Fruit fly (Drosophila melanogaster) ovary, adult (tissue): ENCODE data around the gene RPA3.

ENCODE experiments used
- CG17801 ChIP-seq: fragments of 200-800 bp; optimal IDR thresholded peaks from 2 replicates; lab custom pipeline; 2019; ENCODE audit warnings: missing biosample characterization, mild to moderate bottlenecking, missing genetic modification characterization, moderate library complexity; ENCODE audit not compliant: partially characterized antibody

Gene RPA3

dm6 chrX:11615652-11616495, at the start of gene RPA3, which contains the start of gene Met:
Gene RPA3, minus strand, starts transcription at chrX:11615840.
Gene Met, plus strand, starts transcription at chrX:11616124.
- peak; percentile 49 for TF ChIP-seq CG17801 (GFP tag; lab: Kevin White, UChicago)

dm6 chrX:11664058-11664457, 48.4 kb upstream of the RPA3 start:
- no peak for TF ChIP-seq CG17801 (GFP tag; lab: Kevin White, UChicago)

DNA sequence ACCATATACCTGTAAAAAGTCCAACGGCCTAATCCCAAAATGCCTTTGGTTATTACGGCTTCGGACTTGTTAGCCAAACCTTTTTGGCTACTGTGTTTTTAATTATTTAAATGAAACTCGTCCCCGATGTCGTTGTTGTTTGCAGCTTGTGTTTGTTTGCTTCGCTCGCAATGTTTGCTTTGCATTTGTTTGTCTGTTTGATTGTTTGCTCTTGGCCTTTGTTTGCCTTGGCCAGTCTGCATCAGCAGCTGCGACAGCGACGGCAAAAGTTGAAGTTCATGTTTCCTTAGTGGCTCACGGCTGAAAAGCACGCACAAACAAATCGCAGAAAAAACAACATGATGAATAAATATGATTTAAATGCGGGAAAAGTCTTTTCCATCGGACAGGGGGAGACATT, 44.8 kb upstream of the RPA3 start:
- no peak for TF ChIP-seq CG17801 (GFP tag; lab: Kevin White, UChicago)

- no peak for TF ChIP-seq CG17801 (GFP tag; lab: Kevin White, UChicago)
Measured at dm6 chrX:11659634-11660033, 44.0 kb upstream of the RPA3 start.

dm6 chrX:11659080-11659479, 43.4 kb upstream of the RPA3 start:
- TF ChIP-seq CG17801 (GFP tag; lab: Kevin White, UChicago): peak; percentile 91

DNA sequence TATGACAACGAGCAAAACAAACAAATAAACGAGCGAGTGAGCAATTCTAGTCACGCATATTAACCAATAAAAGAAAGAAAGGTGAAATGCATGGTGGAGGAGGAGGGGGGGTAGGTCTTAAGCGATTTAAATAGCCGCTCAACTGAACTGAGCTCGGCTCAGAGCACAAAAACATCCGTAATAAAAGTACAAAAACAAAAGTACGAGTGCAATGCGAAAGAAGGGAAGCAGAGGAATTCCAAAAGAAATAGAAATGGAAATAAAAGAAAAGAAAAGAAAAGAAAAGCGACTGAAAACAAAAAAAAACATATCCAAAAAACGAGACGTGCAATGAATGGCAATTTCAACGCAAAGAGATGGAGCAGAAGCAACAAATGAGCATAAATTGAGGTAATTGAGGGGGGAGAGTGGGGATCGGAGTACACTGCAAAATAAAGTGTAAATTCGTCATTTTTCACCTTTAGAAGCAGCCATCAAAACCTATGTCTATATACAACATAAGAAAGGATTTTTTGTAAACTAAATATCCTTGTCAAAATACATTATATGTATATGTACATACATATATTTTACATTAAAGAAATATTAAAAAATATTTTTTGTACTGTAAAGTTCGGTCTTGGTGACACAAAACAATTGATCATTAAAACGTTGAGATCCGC, 42.7 kb upstream of the RPA3 start:
- TF ChIP-seq CG17801 (GFP tag; lab: Kevin White, UChicago): peak; percentile 93

DNA sequence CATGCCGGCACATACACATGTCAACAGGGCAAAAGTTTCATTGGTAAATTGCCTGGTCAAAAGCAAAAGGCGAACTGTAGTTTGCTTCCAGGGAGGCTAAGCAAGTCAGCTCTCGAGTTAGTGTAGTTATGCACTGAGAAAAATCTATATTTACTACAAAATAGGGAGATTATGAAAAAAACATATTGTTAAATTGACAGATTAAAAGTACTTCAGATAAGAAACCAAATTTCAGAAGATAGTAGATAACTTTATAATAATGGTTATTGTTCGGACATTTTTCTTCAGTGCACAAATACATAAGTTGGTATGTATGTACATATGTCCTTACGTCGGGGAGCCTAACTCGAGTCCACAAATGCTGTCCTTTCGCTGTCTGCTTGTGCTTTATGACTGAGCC, 41.5 kb upstream of the RPA3 start:
- no peak for TF ChIP-seq CG17801 (GFP tag; lab: Kevin White, UChicago)

dm6 chrX:11652991-11653390, 37.4 kb upstream of the RPA3 start:
- no peak for TF ChIP-seq CG17801 (GFP tag; lab: Kevin White, UChicago)

dm6 chrX:11651420-11651819, 35.8 kb upstream of the RPA3 start:
- no peak for TF ChIP-seq CG17801 (GFP tag; lab: Kevin White, UChicago)

DNA sequence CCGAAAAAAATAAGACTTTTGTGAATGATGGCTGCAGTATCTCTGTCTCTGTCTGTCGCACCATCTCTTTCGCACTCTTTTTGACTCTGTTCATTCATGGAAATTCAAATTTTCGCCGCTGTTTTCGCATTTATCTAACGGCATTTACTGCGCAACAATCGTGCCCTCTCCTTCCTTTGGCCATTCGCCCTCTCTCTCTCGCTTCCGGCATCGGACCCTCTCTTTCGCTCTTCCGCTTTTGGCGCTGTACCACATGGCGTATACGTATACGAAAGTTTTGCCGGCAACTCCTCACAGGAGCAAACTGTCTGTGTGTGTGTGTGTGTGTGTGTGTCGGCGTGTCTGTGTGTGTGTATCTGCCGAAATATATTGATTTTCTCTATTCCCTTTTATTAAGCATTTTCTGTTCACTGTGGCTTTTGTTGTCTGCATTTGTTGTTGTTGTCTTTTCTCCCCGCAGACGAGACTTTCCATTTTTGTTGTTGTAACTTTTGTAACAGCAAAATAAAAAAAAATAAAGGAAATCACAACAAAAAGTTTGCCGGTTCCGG, 29.0 kb upstream of the RPA3 start:
- no peak for TF ChIP-seq CG17801 (GFP tag; lab: Kevin White, UChicago)

DNA sequence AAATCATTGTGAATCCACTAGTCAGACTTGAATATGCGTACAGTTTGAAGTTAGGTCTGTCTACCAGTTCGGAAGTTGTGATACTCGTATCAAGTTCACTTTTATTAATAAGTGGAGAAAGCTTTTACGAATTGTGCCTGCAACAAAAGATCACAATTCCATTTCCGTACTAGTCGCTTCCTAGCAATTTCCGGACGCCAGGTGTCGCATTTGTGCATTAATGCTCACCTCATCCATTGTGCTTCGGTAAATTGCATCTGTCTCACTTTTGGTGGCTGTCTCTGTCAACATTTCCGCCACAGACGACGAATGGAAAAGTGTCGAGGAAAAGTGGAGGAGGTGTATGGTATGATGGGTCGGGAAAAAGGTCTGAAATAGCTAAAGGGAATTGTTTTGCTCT, 27.6 kb upstream of the RPA3 start:
- no peak for TF ChIP-seq CG17801 (GFP tag; lab: Kevin White, UChicago)

- no peak for TF ChIP-seq CG17801 (GFP tag; lab: Kevin White, UChicago)
Measured at dm6 chrX:11640477-11640876, 24.8 kb upstream of the RPA3 start.

DNA sequence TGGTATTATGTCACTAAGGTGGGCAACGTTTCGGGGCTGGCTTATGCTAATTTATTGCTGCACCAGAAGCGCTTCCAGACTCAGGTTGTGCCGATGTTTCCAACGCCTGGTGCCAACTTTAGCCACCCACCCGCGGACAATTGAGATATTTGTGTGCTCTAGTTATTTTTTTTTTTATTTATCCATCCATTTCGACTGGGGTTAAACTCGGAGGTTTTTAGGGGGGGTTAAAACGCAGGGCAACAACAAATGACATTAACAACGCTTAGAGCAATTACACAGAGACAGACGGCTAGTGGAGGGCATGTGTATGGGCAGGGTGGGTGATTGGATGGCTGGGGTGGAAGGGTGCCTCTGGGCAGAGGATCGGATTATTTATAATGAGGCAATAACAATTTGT, 16.1 kb upstream of the RPA3 start:
- TF ChIP-seq CG17801 (GFP tag; lab: Kevin White, UChicago): no peak

DNA sequence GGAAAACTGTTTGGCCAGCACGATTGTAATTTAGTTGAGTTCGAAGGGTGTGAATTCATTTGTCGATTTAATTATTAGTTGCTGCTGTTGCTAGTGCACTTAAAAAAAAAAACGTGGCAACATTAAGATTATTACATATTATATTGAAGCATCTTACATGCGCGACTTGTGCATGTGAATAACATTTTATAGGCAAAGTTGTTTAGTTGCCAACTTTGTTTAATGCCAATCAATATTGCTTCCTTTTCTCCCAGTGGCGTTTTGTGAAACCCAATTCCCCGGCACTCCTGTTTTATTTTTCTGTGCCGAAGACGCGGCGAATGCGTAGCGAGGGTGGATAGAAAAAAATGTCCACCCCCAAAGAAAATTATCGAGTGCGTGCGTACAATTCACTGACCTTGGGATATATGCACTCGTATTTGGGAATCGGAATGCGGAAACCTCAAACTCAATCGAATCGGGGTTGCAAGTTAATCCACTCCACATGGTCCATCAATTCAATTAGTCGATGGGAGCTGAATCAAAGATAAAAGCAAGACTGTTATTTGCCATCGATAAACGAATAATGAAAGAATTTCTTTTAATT, 13.4 kb upstream of the RPA3 start:
- TF ChIP-seq CG17801 (GFP tag; lab: Kevin White, UChicago): no peak
